Worm (Caenorhabditis elegans) whole organism, L4/young adult: ENCODE data around the gene W02D7.8.

Experiments used
- W03F9.2 ChIP-seq: fragments of 150-350 bp; optimal IDR thresholded peaks from 2 replicates; lab custom pipeline; 2014; ENCODE audit warnings: missing biosample characterization, missing genetic modification characterization
- dao-5 ChIP-seq: sonication (generic microtip); optimal IDR thresholded peaks from 2 replicates; lab custom pipeline; 2016; ENCODE audit warnings: missing genotype, missing genetic modification characterization, moderate library complexity, missing compliant biosample characterization

- TF ChIP-seq dao-5 (tag; lab: Kevin White, UChicago) (no peak), W03F9.2 (tag; lab: Kevin White, UChicago) (no peak)
These were observed 39.0 kb downstream of the W02D7.8 start for ce11 chrV:8267275-8267674.
